Fruit fly (Drosophila melanogaster) whole organism, embryonic: ENCODE results near the gene Polr1F.

Source experiments
- Bdp1 ChIP-seq: fragments of 200-800 bp; sonication (Bioruptor generic); optimal IDR thresholded peaks from 3 replicates; lab custom pipeline; 2016; ENCODE audit warnings: missing biosample characterization, missing genetic modification characterization
- CG11456 ChIP-seq: fragments of 200-800 bp; sonication (Bioruptor generic); IDR thresholded peaks from 3 replicates; pipeline ENCODE4 v1.3.6; 2022; ENCODE audit warnings: missing biosample characterization, missing genetic modification characterization
- CG11560 ChIP-seq: fragments of 200-800 bp; sonication (Bioruptor generic); IDR thresholded peaks from 3 replicates; pipeline ENCODE4 v1.3.6; 2022; ENCODE audit warnings: missing biosample characterization, missing genetic modification characterization
- CG12299 ChIP-seq: fragments of 200-800 bp; sonication (Bioruptor generic); optimal IDR thresholded peaks from 2 replicates; lab custom pipeline; 2018; ENCODE audit warnings: missing biosample characterization, mild to moderate bottlenecking, missing genetic modification characterization
- CG12391 ChIP-seq: fragments of 200-800 bp; sonication (Bioruptor generic); optimal IDR thresholded peaks from 3 replicates; lab custom pipeline; 2018; ENCODE audit warnings: missing biosample characterization, mild to moderate bottlenecking, missing genetic modification characterization, moderate library complexity
- CG12659 ChIP-seq: fragments of 200-800 bp; sonication (Bioruptor generic); optimal IDR thresholded peaks from 3 replicates; lab custom pipeline; 2017; ENCODE audit warnings: mild to moderate bottlenecking, missing biosample characterization, missing genetic modification reagents, missing genetic modification characterization
- CG13624 ChIP-seq: fragments of 200-800 bp; sonication (Bioruptor generic); optimal IDR thresholded peaks from 2 replicates; lab custom pipeline; 2016; ENCODE audit warnings: missing biosample characterization, missing genetic modification characterization
- CG13775 ChIP-seq: fragments of 200-800 bp; sonication (Bioruptor generic); optimal IDR thresholded peaks from 3 replicates; lab custom pipeline; 2017; ENCODE audit warnings: missing biosample characterization, mild to moderate bottlenecking, missing genetic modification characterization
- CG14860 ChIP-seq: fragments of 200-800 bp; sonication (Bioruptor generic); IDR thresholded peaks from 3 replicates; pipeline ENCODE4 v1.3.6; 2022; ENCODE audit warnings: missing biosample characterization, missing genetic modification characterization; ENCODE audit not compliant: partially characterized antibody
- CG15073 ChIP-seq: fragments of 200-800 bp; sonication (Bioruptor generic); optimal IDR thresholded peaks from 2 replicates; lab custom pipeline; 2016; ENCODE audit warnings: missing biosample characterization, missing genetic modification characterization
- CG16863 ChIP-seq: fragments of 200-800 bp; sonication (Bioruptor generic); optimal IDR thresholded peaks from 3 replicates; lab custom pipeline; 2016; ENCODE audit warnings: missing biosample characterization, missing genetic modification characterization
- CG17186 ChIP-seq: fragments of 200-800 bp; sonication (Bioruptor generic); optimal IDR thresholded peaks from 3 replicates; lab custom pipeline; 2017; ENCODE audit warnings: missing biosample characterization, missing genetic modification reagents, missing genetic modification characterization
- CG17568 ChIP-seq: fragments of 200-800 bp; sonication (Bioruptor generic); optimal IDR thresholded peaks from 2 replicates; lab custom pipeline; 2018; ENCODE audit warnings: missing biosample characterization, mild to moderate bottlenecking, missing genetic modification characterization, moderate library complexity
- CG1792 ChIP-seq: fragments of 200-800 bp; sonication (Bioruptor generic); optimal IDR thresholded peaks from 2 replicates; lab custom pipeline; 2016; ENCODE audit warnings: missing biosample characterization, missing genetic modification characterization
- CG18011 ChIP-seq: fragments of 200-800 bp; sonication (Bioruptor generic); optimal IDR thresholded peaks from 2 replicates; lab custom pipeline; 2017; ENCODE audit warnings: missing biosample characterization, missing genetic modification characterization, mild to moderate bottlenecking, moderate library complexity, missing genotype
- CG18476 ChIP-seq: fragments of 200-800 bp; sonication (Bioruptor generic); optimal IDR thresholded peaks from 2 replicates; lab custom pipeline; 2016; ENCODE audit warnings: missing biosample characterization, mild to moderate bottlenecking, missing genetic modification characterization
- CG31224 ChIP-seq: fragments of 200-800 bp; sonication (Bioruptor generic); IDR thresholded peaks from 2 replicates; pipeline ENCODE4 v1.3.6; 2022; ENCODE audit warnings: missing biosample characterization, missing genetic modification characterization
- CG4404 ChIP-seq: fragments of 200-800 bp; sonication (Bioruptor generic); IDR thresholded peaks from 2 replicates; pipeline ENCODE4 v1.3.6; 2022; ENCODE audit warnings: missing biosample characterization, missing genetic modification characterization
- CG4820 ChIP-seq: fragments of 200-800 bp; sonication (Bioruptor generic); optimal IDR thresholded peaks from 3 replicates; lab custom pipeline; 2016; ENCODE audit warnings: missing biosample characterization, missing genetic modification characterization
- CG5180 ChIP-seq: fragments of 200-800 bp; sonication (Bioruptor generic); optimal IDR thresholded peaks from 3 replicates; lab custom pipeline; 2017; ENCODE audit warnings: missing biosample characterization, missing genetic modification characterization, mild to moderate bottlenecking, moderate library complexity, missing genetic modification reagents
- CG8765 ChIP-seq: fragments of 200-800 bp; sonication (Bioruptor generic); IDR thresholded peaks from 2 replicates; pipeline ENCODE4 v1.3.6; 2022; ENCODE audit warnings: missing biosample characterization, missing genetic modification characterization
- CG9932 ChIP-seq: fragments of 200-800 bp; sonication (Bioruptor generic); IDR thresholded peaks from 2 replicates; pipeline ENCODE4 v1.3.6; 2022; ENCODE audit warnings: missing biosample characterization, missing genetic modification characterization
- CoRest ChIP-seq: fragments of 200-800 bp; sonication (Bioruptor generic); optimal IDR thresholded peaks from 3 replicates; lab custom pipeline; 2018; ENCODE audit warnings: missing biosample characterization, mild to moderate bottlenecking, missing genetic modification characterization, moderate library complexity
- Dad ChIP-seq: fragments of 200-800 bp; sonication (Bioruptor generic); optimal IDR thresholded peaks from 3 replicates; lab custom pipeline; 2016; ENCODE audit warnings: missing biosample characterization, missing genetic modification characterization
- Dll ChIP-seq: fragments of 200-800 bp; sonication (Bioruptor generic); IDR thresholded peaks from 4 replicates; pipeline ENCODE4 v1.3.6; 2022; ENCODE audit warnings: missing biosample characterization, missing genetic modification characterization; ENCODE audit not compliant: partially characterized antibody
- Dp ChIP-seq: fragments of 200-800 bp; sonication (Bioruptor generic); optimal IDR thresholded peaks from 2 replicates; lab custom pipeline; 2018; ENCODE audit warnings: missing biosample characterization, mild to moderate bottlenecking, missing genetic modification characterization, moderate library complexity
- Elba2 ChIP-seq: fragments of 200-800 bp; sonication (Bioruptor generic); optimal IDR thresholded peaks from 3 replicates; lab custom pipeline; 2016; ENCODE audit warnings: missing biosample characterization, missing genetic modification characterization
- Ets65A ChIP-seq: fragments of 200-800 bp; sonication (Bioruptor generic); peaks from one replicate; lab custom pipeline; 2016; ENCODE audit warnings: missing biosample characterization, missing genetic modification characterization
- GATAe ChIP-seq: fragments of 200-800 bp; sonication (Bioruptor generic); conservative IDR thresholded peaks from 2 replicates; pipeline ENCODE4 v1.3.6; 2022; ENCODE audit warnings: missing biosample characterization, missing genetic modification characterization
- Hr3 ChIP-seq: fragments of 200-800 bp; sonication (Bioruptor generic); optimal IDR thresholded peaks from 3 replicates; lab custom pipeline; 2016; ENCODE audit warnings: missing biosample characterization, missing genetic modification characterization
- MBD-R2 ChIP-seq: fragments of 200-800 bp; sonication (Bioruptor generic); IDR thresholded peaks from 2 replicates; pipeline ENCODE4 v1.3.6; 2022; ENCODE audit warnings: missing biosample characterization, missing genetic modification characterization
- Med ChIP-seq: fragments of 200-800 bp; sonication (Bioruptor generic); peaks from one replicate; lab custom pipeline; 2016; ENCODE audit warnings: missing biosample characterization, missing genetic modification characterization, mild to moderate bottlenecking, inconsistent platforms, moderate library complexity
- Mrtf ChIP-seq: fragments of 200-800 bp; sonication (Bioruptor generic); IDR thresholded peaks from 3 replicates; pipeline ENCODE4 v1.3.6; 2022; ENCODE audit warnings: missing biosample characterization, missing genetic modification characterization
- Myb ChIP-seq: fragments of 200-800 bp; sonication (Bioruptor generic); optimal IDR thresholded peaks from 2 replicates; lab custom pipeline; 2016; ENCODE audit warnings: missing biosample characterization, missing genetic modification characterization
- Pdp1 ChIP-seq, 2 experiments: fragments of 200-800 bp; sonication (Bioruptor generic); optimal IDR thresholded peaks; 3 replicates each; lab custom pipeline; 2016; ENCODE audit warnings: missing biosample characterization in 2 of 2, missing genetic modification characterization in 2 of 2, mild to moderate bottlenecking in 1 of 2, moderate library complexity in 1 of 2
- Six4 ChIP-seq: fragments of 200-800 bp; sonication (Bioruptor generic); optimal IDR thresholded peaks from 2 replicates; lab custom pipeline; 2016; ENCODE audit warnings: missing biosample characterization, missing genetic modification characterization
- Sry-β ChIP-seq: fragments of 200-800 bp; sonication (Bioruptor generic); optimal IDR thresholded peaks from 2 replicates; lab custom pipeline; 2018; ENCODE audit warnings: missing biosample characterization, mild to moderate bottlenecking, missing genetic modification characterization, moderate library complexity
- Trl ChIP-seq, 3 experiments: fragments of >200 bp in 2 of 3; fragments of 200-800 bp in 1 of 3; sonication (Bioruptor generic) in 1 of 3; optimal IDR thresholded peaks; 2 replicates in 1 of 3; 3 replicates in 2 of 3; lab custom pipeline; 2016 to 2017; ENCODE audit warnings: missing biosample characterization in 1 of 3, missing genetic modification characterization in 1 of 3
- aop ChIP-seq: fragments of 200-800 bp; sonication (Bioruptor generic); IDR thresholded peaks from 2 replicates; pipeline ENCODE4 v1.3.6; 2022; ENCODE audit warnings: missing biosample characterization, missing genetic modification characterization
- bigmax ChIP-seq: fragments of 200-800 bp; sonication (Bioruptor generic); optimal IDR thresholded peaks from 2 replicates; lab custom pipeline; 2018; ENCODE audit warnings: missing biosample characterization, mild to moderate bottlenecking, missing genetic modification characterization
- btn ChIP-seq: fragments of 200-800 bp; sonication (Bioruptor generic); optimal IDR thresholded peaks from 2 replicates; lab custom pipeline; 2016; ENCODE audit warnings: missing biosample characterization, missing genetic modification characterization
- cg ChIP-seq: fragments of 200-800 bp; sonication (Bioruptor generic); optimal IDR thresholded peaks from 3 replicates; lab custom pipeline; 2019; ENCODE audit warnings: missing biosample characterization, mild to moderate bottlenecking, missing genetic modification characterization, moderate library complexity
- fd3F ChIP-seq: fragments of 200-800 bp; sonication (Bioruptor generic); optimal IDR thresholded peaks from 2 replicates; lab custom pipeline; 2018; ENCODE audit warnings: missing biosample characterization, mild to moderate bottlenecking, missing genetic modification characterization, moderate library complexity
- gem ChIP-seq: fragments of 200-800 bp; sonication (Bioruptor generic); optimal IDR thresholded peaks from 2 replicates; lab custom pipeline; 2019; ENCODE audit warnings: missing biosample characterization, mild to moderate bottlenecking, missing genetic modification characterization, moderate library complexity
- gro ChIP-seq: fragments of 200-800 bp; sonication (Bioruptor generic); optimal IDR thresholded peaks from 2 replicates; lab custom pipeline; 2016; ENCODE audit warnings: missing biosample characterization, missing genetic modification characterization
- kah ChIP-seq: fragments of 200-800 bp; sonication (Bioruptor generic); optimal IDR thresholded peaks from 2 replicates; lab custom pipeline; 2018; ENCODE audit warnings: missing biosample characterization, mild to moderate bottlenecking, missing genetic modification characterization
- lilli ChIP-seq: fragments of 200-800 bp; sonication (Bioruptor generic); optimal IDR thresholded peaks from 3 replicates; lab custom pipeline; 2016; ENCODE audit warnings: missing biosample characterization, missing genetic modification characterization
- maf-S ChIP-seq: fragments of 200-800 bp; sonication (Bioruptor generic); optimal IDR thresholded peaks from 2 replicates; lab custom pipeline; 2016; ENCODE audit warnings: missing biosample characterization, missing genetic modification characterization
- nmo ChIP-seq: fragments of 200-800 bp; sonication (Bioruptor generic); optimal IDR thresholded peaks from 2 replicates; lab custom pipeline; 2018; ENCODE audit warnings: missing biosample characterization, mild to moderate bottlenecking, missing genetic modification characterization, moderate library complexity
- run ChIP-seq: fragments of 200-800 bp; sonication (Bioruptor generic); optimal IDR thresholded peaks from 3 replicates; lab custom pipeline; 2018; ENCODE audit warnings: missing biosample characterization, mild to moderate bottlenecking, missing genetic modification characterization
- trem ChIP-seq: fragments of 200-800 bp; optimal IDR thresholded peaks from 3 replicates; lab custom pipeline; 2019; ENCODE audit warnings: missing biosample characterization, mild to moderate bottlenecking, missing genetic modification characterization, moderate library complexity

Gene Polr1F

DNA sequence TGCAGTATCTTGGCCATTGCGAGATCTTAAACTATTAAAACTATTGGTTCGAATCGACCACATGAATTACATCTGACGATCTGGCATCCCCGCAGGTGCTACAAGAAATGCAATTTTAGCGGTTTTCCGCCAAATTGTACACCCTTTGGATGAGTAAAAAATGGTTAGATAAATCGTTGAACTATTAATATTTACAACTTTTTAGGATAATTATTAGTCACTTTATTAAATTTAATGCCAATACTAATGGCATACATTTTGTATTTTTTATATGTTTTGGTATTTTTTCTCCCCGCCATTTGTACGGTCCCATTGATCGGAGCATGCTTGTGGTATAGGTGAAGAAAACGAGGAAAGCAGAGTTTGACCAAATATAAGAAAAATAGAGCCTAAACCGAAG, at the start of gene Polr1F, which contains the start of gene Rat1:
Polr1F (minus strand) TSS at position 84 of the 400 bp plus-strand sequence.
Rat1 (plus strand) TSS at position 323 of the 400 bp plus-strand sequence.
- TF ChIP-seq CG18011 (GFP tag; lab: Kevin White, UChicago), result peak; percentile 17
- TF ChIP-seq CG4404 (GFP tag; lab: Robert Waterston, UW), result no peak
- TF ChIP-seq Sry-β, result peak; percentile 94
- no peak for TF ChIP-seq gem (tag; lab: Kevin White, UChicago)
- peak; percentile 5 for TF ChIP-seq Bdp1
- TF ChIP-seq CG17186 (GFP tag; lab: Kevin White, UChicago), result peak; percentile 28
- no peak for TF ChIP-seq fd3F (GFP tag; lab: Kevin White, UChicago)
- peak; percentile 4 for TF ChIP-seq CG4820
- no peak for TF ChIP-seq kah
- no peak for TF ChIP-seq btn (GFP tag; lab: Kevin White, UChicago)
- peak; percentile 39; the same call in 1 of the 4 replicates for TF ChIP-seq Dll (GFP tag; lab: Robert Waterston, UW)
- no peak for TF ChIP-seq bigmax
- peak; percentile 58 for TF ChIP-seq nmo (GFP tag; lab: Kevin White, UChicago)
- no peak for TF ChIP-seq Mrtf (GFP tag; lab: Robert Waterston, UW)
- TF ChIP-seq cg (GFP tag; lab: Kevin White, UChicago), result peak; percentile 32
- TF ChIP-seq MBD-R2 (GFP tag; lab: Robert Waterston, UW), result peak; percentile 89
- peak; percentile 79 for TF ChIP-seq CG12391 (tag; lab: Kevin White, UChicago)
- TF ChIP-seq trem, result peak; percentile 79
- TF ChIP-seq Dad, result peak; percentile 2
- peak; percentile 39 for TF ChIP-seq Ets65A (GFP tag; lab: Kevin White, UChicago)
- TF ChIP-seq CG5180, result no peak
- no peak for TF ChIP-seq aop (GFP tag; lab: Robert Waterston, UW)
- no peak for TF ChIP-seq CG17568 (GFP tag; lab: Kevin White, UChicago)
- no peak for TF ChIP-seq GATAe (GFP tag; lab: Robert Waterston, UW)
- peak; percentile 5 to 45 for TF ChIP-seq Pdp1 (GFP tag; optimal IDR thresholded peaks at IDR 0.05; lab: Kevin White, UChicago)
- peak; percentile 30 for TF ChIP-seq gro
- peak; percentile 7 for TF ChIP-seq Myb (GFP tag; lab: Kevin White, UChicago)
- TF ChIP-seq CG12659 (GFP tag; lab: Kevin White, UChicago), result peak; percentile 45
- peak; percentile 27 for TF ChIP-seq CG13624 (GFP tag; lab: Kevin White, UChicago)
- TF ChIP-seq maf-S (GFP tag; lab: Kevin White, UChicago), result no peak
- peak; percentile 13 for TF ChIP-seq Hr3
- no peak for TF ChIP-seq CG15073 (GFP tag; lab: Kevin White, UChicago)
- peak; percentile 53 for TF ChIP-seq Dp (GFP tag; lab: Kevin White, UChicago)
- peak; percentile 43 for TF ChIP-seq CG16863 (GFP tag; lab: Kevin White, UChicago)
- TF ChIP-seq CG1792 (GFP tag; lab: Kevin White, UChicago), result no peak
- TF ChIP-seq Elba2 (GFP tag; lab: Kevin White, UChicago), result no peak
- peak; percentile 64 for TF ChIP-seq Med (GFP tag; lab: Kevin White, UChicago)
- TF ChIP-seq CG11456 (GFP tag; lab: Robert Waterston, UW), result no peak
- TF ChIP-seq CG18476 (GFP tag; lab: Kevin White, UChicago), result peak; percentile 43
- no peak for TF ChIP-seq CG8765 (GFP tag; lab: Robert Waterston, UW)
- TF ChIP-seq CG9932 (GFP tag; lab: Robert Waterston, UW), result no peak; the same call in 1 of the 2 replicates
- no peak for TF ChIP-seq CG14860
- peak; percentile 32 for TF ChIP-seq CoRest (tag; lab: Kevin White, UChicago)
- no peak for TF ChIP-seq Trl (optimal IDR thresholded peaks at IDR 0.05; lab: Kevin White, UChicago)
- peak; percentile 30 for TF ChIP-seq Trl (GFP tag; optimal IDR thresholded peaks at IDR 0.05; lab: Kevin White, UChicago)
- no peak for TF ChIP-seq Six4 (GFP tag; lab: Kevin White, UChicago)
- no peak for TF ChIP-seq CG31224 (GFP tag; lab: Robert Waterston, UW)
- no peak for TF ChIP-seq CG11560
- TF ChIP-seq CG13775 (GFP tag; lab: Kevin White, UChicago), result peak; percentile 43
- TF ChIP-seq CG12299 (tag; lab: Kevin White, UChicago), result peak; percentile 3
- TF ChIP-seq lilli (GFP tag; lab: Kevin White, UChicago), result peak; percentile 62
- peak; percentile 7 for TF ChIP-seq run (tag; lab: Kevin White, UChicago)
